Worm (Caenorhabditis elegans) whole organism, early embryonic: ENCODE data around the gene T26E4.7.

Experiments
- B0310.2 ChIP-seq: sonication (generic microtip); optimal IDR thresholded peaks from 2 replicates; lab custom pipeline; 2016; ENCODE audit warnings: mild to moderate bottlenecking, missing genetic modification characterization, missing compliant biosample characterization
- sea-1 ChIP-seq: fragments of 200-800 bp; sonication (Bioruptor generic); conservative IDR thresholded peaks from 2 replicates; pipeline ENCODE4 v1.3.6; 2022; ENCODE audit warnings: missing genetic modification characterization, missing compliant biosample characterization

- no peak for TF ChIP-seq B0310.2 (tag; lab: Kevin White, UChicago)
- no peak for TF ChIP-seq sea-1
Measured at ce11 chrV:15779128-15779729, 14.1 kb upstream of the T26E4.7 start, which contains the start of the genes nhr-285 and irld-52.
